Worm (Caenorhabditis elegans) whole organism, young adult: Measurements from ENCODE around the gene K03B8.14.
"Not testable (repeated sequence)": the region's sequence is repeated elsewhere in the genome, so short reads cannot be mapped to it uniquely, and the experiment has no call there.

Source experiments
- B0261.1 ChIP-seq: sonication (generic microtip); optimal IDR thresholded peaks from 2 replicates; lab custom pipeline; 2016; ENCODE audit warnings: mild to moderate bottlenecking, missing genetic modification characterization, moderate library complexity, missing compliant biosample characterization
- F39B2.1 ChIP-seq: fragments of 200-800 bp; sonication (Bioruptor generic); IDR thresholded peaks from 2 replicates; pipeline ENCODE4 v1.3.6; 2022; ENCODE audit warnings: missing genetic modification reagents, missing genetic modification characterization, missing compliant biosample characterization
- Y53F4B.3 ChIP-seq: fragments of 200-800 bp; sonication (Bioruptor generic); IDR thresholded peaks from 2 replicates; pipeline ENCODE4 v1.3.6; 2022; ENCODE audit warnings: missing genetic modification reagents, missing genetic modification characterization, missing compliant biosample characterization
- ceh-40 ChIP-seq: fragments of 200-800 bp; sonication (Bioruptor generic); IDR thresholded peaks from 2 replicates; pipeline ENCODE4 v1.3.6; 2022; ENCODE audit warnings: missing genetic modification characterization, missing compliant biosample characterization
- efl-1 ChIP-seq: fragments of 150-350 bp; optimal IDR thresholded peaks from 2 replicates; lab custom pipeline; 2014; ENCODE audit warnings: missing biosample characterization, missing genetic modification reagents, missing genetic modification characterization
- rcor-1 ChIP-seq: fragments of 200-800 bp; sonication (Bioruptor generic); IDR thresholded peaks from 2 replicates; pipeline ENCODE4 v1.3.6; 2022; ENCODE audit warnings: missing genetic modification reagents, missing genetic modification characterization, missing compliant biosample characterization
- rec-8 ChIP-seq, 2 experiments: sonication (generic microtip); optimal IDR thresholded peaks; 2 replicates each; lab custom pipeline; 2016; ENCODE audit warnings: mild to moderate bottlenecking in 2 of 2, missing genetic modification characterization in 2 of 2, missing genetic modification reagents in 2 of 2, missing genotype in 2 of 2, missing biosample characterization in 1 of 2, missing compliant biosample characterization in 1 of 2, moderate library complexity in 1 of 2
- rpc-1 ChIP-seq, 2 experiments: fragments of 150-350 bp in 1 of 2; sonication (generic microtip) in 1 of 2; optimal IDR thresholded peaks; 2 replicates each; lab custom pipeline; 2014 to 2018; ENCODE audit warnings: missing biosample characterization in 1 of 2, missing genetic modification characterization in 1 of 2, missing genetic modification reagents in 1 of 2, missing genotype in 1 of 2
- sptf-2 ChIP-seq: fragments of 200-800 bp; sonication (Bioruptor generic); optimal IDR thresholded peaks from 2 replicates; lab custom pipeline; 2018; ENCODE audit warnings: mild to moderate bottlenecking, missing genetic modification characterization, missing compliant biosample characterization
- zim-3 ChIP-seq: sonication (generic microtip); optimal IDR thresholded peaks from 2 replicates; lab custom pipeline; 2017; ENCODE audit warnings: mild to moderate bottlenecking, missing genetic modification characterization, moderate library complexity, missing compliant biosample characterization

- not testable (repeated sequence) for TF ChIP-seq ceh-40 (GFP tag; lab: Robert Waterston, UW); rec-8 (tag; optimal IDR thresholded peaks at IDR 0.05; lab: Kevin White, UChicago); efl-1; B0261.1 (tag; lab: Kevin White, UChicago); sptf-2 (GFP tag; lab: Kevin White, UChicago); rcor-1 (GFP tag; lab: Robert Waterston, UW); Y53F4B.3 (GFP tag; lab: Robert Waterston, UW); zim-3; rpc-1 (optimal IDR thresholded peaks at IDR 0.05; lab: Kevin White, UChicago); rpc-1 (tag; optimal IDR thresholded peaks at IDR 0.05; lab: Kevin White, UChicago); F39B2.1 (GFP tag; lab: Robert Waterston, UW)
These were observed 730 bp downstream of the K03B8.14 start for ce11 chrV:11391033-11391432.
